ENCODE assay signal across 1 worm cellular context in genomic region chrV:18639601-18640354, ce11.
TF ChIP-seq lines count a peak whose summit lies in the region.

Gene egas-1 (plus strand): TSS chrV:18640304.

TF ChIP-seq in whole organism, L1 larva, 84 proteins besides CTCF, POLR2A, EP300 and RAD21 (continued from another document):
- TF ChIP-seq fos-1 (tag; optimal IDR thresholded peaks at IDR 0.05; lab: Kevin White, UChicago) (peak; percentile 4), lin-15B (tag; optimal IDR thresholded peaks at IDR 0.05; lab: Kevin White, UChicago) (no peak), xbp-1 (tag; optimal IDR thresholded peaks at IDR 0.05; lab: Kevin White, UChicago) (no peak), nhr-19 (GFP tag; conservative IDR thresholded peaks at IDR 0.05; lab: Robert Waterston, UW) (peak; percentile 78), nhr-84 (tag; optimal IDR thresholded peaks at IDR 0.05; lab: Kevin White, UChicago) (no peak), ztf-11 (tag; optimal IDR thresholded peaks at IDR 0.05; lab: Kevin White, UChicago) (no peak), C04F5.9 (tag; optimal IDR thresholded peaks at IDR 0.05; lab: Kevin White, UChicago) (no peak), ceh-63 (GFP tag; optimal IDR thresholded peaks at IDR 0.05; lab: Kevin White, UChicago) (no peak), egl-13 (tag; optimal IDR thresholded peaks at IDR 0.05; lab: Kevin White, UChicago) (no peak), unc-62 (GFP tag; optimal IDR thresholded peaks at IDR 0.05; lab: Kevin White, UChicago) (no peak), sup-37 (GFP tag; optimal IDR thresholded peaks at IDR 0.05; lab: Kevin White, UChicago) (no peak), aly-2 (tag; optimal IDR thresholded peaks at IDR 0.05; lab: Kevin White, UChicago) (peak; percentile 82), sox-4 (tag; optimal IDR thresholded peaks at IDR 0.05; lab: Kevin White, UChicago) (no peak), aha-1 (tag; optimal IDR thresholded peaks at IDR 0.05; lab: Kevin White, UChicago) (no peak), lin-14 (GFP tag; optimal IDR thresholded peaks at IDR 0.05; lab: Kevin White, UChicago) (no peak), efl-3 (GFP tag; optimal IDR thresholded peaks at IDR 0.05; lab: Kevin White, UChicago) (no peak), ces-1 (GFP tag; optimal IDR thresholded peaks at IDR 0.05; lab: Kevin White, UChicago) (no peak), fkh-10 (GFP tag; optimal IDR thresholded peaks at IDR 0.05; lab: Kevin White, UChicago) (no peak), isw-1 (GFP tag; IDR thresholded peaks at IDR 0.05; lab: Robert Waterston, UW) (no peak), mdl-1 (tag; optimal IDR thresholded peaks at IDR 0.05; lab: Kevin White, UChicago) (no peak), snu-23 (GFP tag; optimal IDR thresholded peaks at IDR 0.05; lab: Kevin White, UChicago) (no peak), nhr-71 (tag; optimal IDR thresholded peaks at IDR 0.05; lab: Kevin White, UChicago) (no peak), hlh-17 (GFP tag; optimal IDR thresholded peaks at IDR 0.05; lab: Kevin White, UChicago; ENCODE audit: borderline replicate concordance) (no peak), nhr-47 (tag; optimal IDR thresholded peaks at IDR 0.05; lab: Kevin White, UChicago) (no peak), ztf-4 (tag; optimal IDR thresholded peaks at IDR 0.05; lab: Kevin White, UChicago) (no peak), ceh-90 (tag; optimal IDR thresholded peaks at IDR 0.05; lab: Kevin White, UChicago) (no peak), ceh-88 (GFP tag; IDR thresholded peaks at IDR 0.05; lab: Robert Waterston, UW) (no peak), unc-30 (tag; optimal IDR thresholded peaks at IDR 0.05; lab: Kevin White, UChicago) (no peak), alr-1 (tag; optimal IDR thresholded peaks at IDR 0.05; lab: Kevin White, UChicago; ENCODE audit: borderline replicate concordance) (no peak), jun-1 (tag; optimal IDR thresholded peaks at IDR 0.05; lab: Kevin White, UChicago) (no peak), ceh-82 (tag; optimal IDR thresholded peaks at IDR 0.05; lab: Kevin White, UChicago) (no peak), nhr-76 (tag; optimal IDR thresholded peaks at IDR 0.05; lab: Kevin White, UChicago) (no peak), nhr-77 (tag; optimal IDR thresholded peaks at IDR 0.05; lab: Kevin White, UChicago) (no peak), vab-15 (tag; optimal IDR thresholded peaks at IDR 0.05; lab: Kevin White, UChicago) (no peak), lsy-2 (tag; optimal IDR thresholded peaks at IDR 0.05; lab: Kevin White, UChicago) (peak in 1 of 2 experiments; percentile 2), nhr-20 (tag; optimal IDR thresholded peaks at IDR 0.05; lab: Kevin White, UChicago) (peak; percentile 19), egl-27 (tag; optimal IDR thresholded peaks at IDR 0.05; lab: Kevin White, UChicago) (no peak), C16A3.4 (tag; optimal IDR thresholded peaks at IDR 0.05; lab: Kevin White, UChicago) (no peak), Y116A8C.19 (tag; optimal IDR thresholded peaks at IDR 0.05; lab: Kevin White, UChicago; ENCODE audit: borderline replicate concordance) (no peak), sptf-1 (tag; optimal IDR thresholded peaks at IDR 0.05; lab: Kevin White, UChicago) (no peak)
TF ChIP-seq in whole organism, L1 larva: peak in this region for 12.
